Worm (Caenorhabditis elegans) whole organism, mixed stage, embryonic: ENCODE data around the gene C30B5.17.

ENCODE experiments used
- ces-1 ChIP-seq: fragments of 150-350 bp; optimal IDR thresholded peaks from 2 replicates; lab custom pipeline; 2014; ENCODE audit warnings: missing biosample characterization, missing genetic modification reagents, missing genetic modification characterization
- hlh-1 ChIP-seq: fragments of 150-350 bp; optimal IDR thresholded peaks from 2 replicates; lab custom pipeline; 2014; ENCODE audit warnings: missing biosample characterization, missing genetic modification reagents, missing genetic modification characterization

DNA sequence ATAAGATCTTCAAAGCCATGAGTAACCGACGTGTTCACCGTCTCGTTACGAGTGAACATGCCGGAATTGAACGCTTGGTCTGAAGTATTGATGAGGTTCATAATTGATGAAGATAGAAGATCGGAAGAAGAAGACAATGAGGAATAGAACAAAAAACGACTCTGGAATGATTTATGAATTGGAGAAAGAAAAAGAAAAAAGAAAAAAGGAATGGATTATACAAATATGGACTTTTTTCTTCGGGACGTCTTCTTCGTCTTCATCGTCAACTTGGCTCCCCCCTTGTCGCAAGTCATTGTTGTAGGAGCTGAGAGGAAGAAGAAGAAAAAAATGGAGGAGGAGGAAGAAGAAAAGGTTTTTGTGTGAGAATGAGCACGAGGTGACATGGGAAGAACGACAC lies 24.2 kb upstream of the C30B5.17 start, which contains the start of gene srsy-2:
- TF ChIP-seq ces-1 (no peak), hlh-1 (tag; lab: Kevin White, UChicago) (no peak)
